Worm (Caenorhabditis elegans) whole organism, mixed stage, embryonic: ENCODE measurements around the gene lpr-3.

Experiments used
- bed-3 ChIP-seq: fragments of 200-800 bp; sonication (Bioruptor generic); optimal IDR thresholded peaks from 3 replicates; lab custom pipeline; 2018; ENCODE audit warnings: mild to moderate bottlenecking, missing genetic modification characterization, moderate library complexity, missing compliant biosample characterization
- lin-13 ChIP-seq: fragments of 150-350 bp; optimal IDR thresholded peaks from 2 replicates; lab custom pipeline; 2014; ENCODE audit warnings: missing biosample characterization, missing genetic modification characterization
- nhr-12 ChIP-seq: fragments of 150-350 bp; optimal IDR thresholded peaks from 2 replicates; lab custom pipeline; 2014; ENCODE audit warnings: missing biosample characterization, missing genetic modification characterization
- nhr-28 ChIP-seq: fragments of 150-350 bp; optimal IDR thresholded peaks from 2 replicates; lab custom pipeline; 2014; ENCODE audit warnings: missing biosample characterization, missing genetic modification characterization
- unc-39 ChIP-seq: fragments of 150-350 bp; optimal IDR thresholded peaks from 2 replicates; lab custom pipeline; 2014; ENCODE audit warnings: missing biosample characterization, missing genetic modification characterization
- unc-62 ChIP-seq: fragments of 150-350 bp; optimal IDR thresholded peaks from 2 replicates; lab custom pipeline; 2014; ENCODE audit warnings: missing biosample characterization, missing genetic modification reagents, missing genetic modification characterization

ce11 chrX:11107076-11107475, 49.9 kb downstream of the lpr-3 start, which contains the start of gene clc-17:
- TF ChIP-seq nhr-12 (tag; lab: Kevin White, UChicago), result no peak
- TF ChIP-seq unc-62 (GFP tag; lab: Kevin White, UChicago), result no peak
- TF ChIP-seq nhr-28 (tag; lab: Kevin White, UChicago), result no peak
- TF ChIP-seq lin-13 (tag; lab: Kevin White, UChicago), result no peak
- no peak for TF ChIP-seq bed-3 (GFP tag; lab: Kevin White, UChicago)
- TF ChIP-seq unc-39 (tag; lab: Kevin White, UChicago), result no peak
